Worm (Caenorhabditis elegans): ENCODE data around the gene prp-9.

ce11 chrII:8573044-8573443 is 47.8 kb upstream of the prp-9 start, which contains the start of gene F54C9.7:
- TF ChIP-seq ama-1 (optimal IDR thresholded peaks at IDR 0.05) (no peak), tra-4 (tag; optimal IDR thresholded peaks at IDR 0.05) (no peak), B0310.2 (tag; optimal IDR thresholded peaks at IDR 0.05) (no peak), ets-7 (tag; optimal IDR thresholded peaks at IDR 0.05) (no peak), flt-1 (GFP tag; IDR thresholded peaks at IDR 0.05) (no peak), hnd-1 (tag; optimal IDR thresholded peaks at IDR 0.05) (no peak), aly-1 (tag; optimal IDR thresholded peaks at IDR 0.05) (no peak), hmbx-1 (tag; optimal IDR thresholded peaks at IDR 0.05) (no peak), ceh-13 (GFP tag; optimal IDR thresholded peaks at IDR 0.05) (no peak), pes-1 (GFP tag; IDR thresholded peaks at IDR 0.05) (no peak)
